Worm (Caenorhabditis elegans) whole organism, young adult: Measurements from ENCODE around the gene sro-1.

ENCODE experiments used
- F37B4.10 ChIP-seq: fragments of 200-800 bp; sonication (Bioruptor generic); IDR thresholded peaks from 2 replicates; pipeline ENCODE4 v1.3.6; 2022; ENCODE audit warnings: missing genetic modification characterization, missing compliant biosample characterization
- F49E8.2 ChIP-seq: sonication (generic microtip); optimal IDR thresholded peaks from 3 replicates; lab custom pipeline; 2017; ENCODE audit warnings: missing genetic modification characterization, mild to moderate bottlenecking, missing compliant biosample characterization, antibody characterized with exemption, moderate library complexity; ENCODE audit not compliant: insufficient read depth
- F55B11.4 ChIP-seq: sonication (generic microtip); optimal IDR thresholded peaks from 2 replicates; lab custom pipeline; 2016; ENCODE audit warnings: missing compliant biosample characterization, missing genetic modification characterization, borderline replicate concordance; ENCODE audit not compliant: insufficient read depth
- K12H6.12 ChIP-seq: fragments of 200-800 bp; sonication (Bioruptor generic); optimal IDR thresholded peaks from 2 replicates; lab custom pipeline; 2018; ENCODE audit warnings: mild to moderate bottlenecking, missing genetic modification characterization, missing compliant biosample characterization
- Y53F4B.3 ChIP-seq: fragments of 200-800 bp; sonication (Bioruptor generic); IDR thresholded peaks from 2 replicates; pipeline ENCODE4 v1.3.6; 2022; ENCODE audit warnings: missing genetic modification reagents, missing genetic modification characterization, missing compliant biosample characterization
- ceh-27 ChIP-seq: fragments of 200-800 bp; sonication (Bioruptor generic); optimal IDR thresholded peaks from 2 replicates; lab custom pipeline; 2018; ENCODE audit warnings: mild to moderate bottlenecking, missing genetic modification characterization, moderate library complexity, missing compliant biosample characterization
- lin-40 ChIP-seq: sonication (generic microtip); optimal IDR thresholded peaks from 2 replicates; lab custom pipeline; 2016; ENCODE audit warnings: missing genetic modification characterization, mild to moderate bottlenecking, missing compliant biosample characterization, missing genotype, missing genetic modification reagents
- nhr-90 ChIP-seq: sonication (generic microtip); optimal IDR thresholded peaks from 2 replicates; lab custom pipeline; 2016; ENCODE audit warnings: missing genotype, mild to moderate bottlenecking, missing genetic modification characterization, missing compliant biosample characterization
- repo-1 ChIP-seq: sonication (generic microtip); optimal IDR thresholded peaks from 2 replicates; lab custom pipeline; 2017; ENCODE audit warnings: mild to moderate bottlenecking, missing genetic modification characterization, missing compliant biosample characterization
- snpc-1.1 ChIP-seq: sonication (generic microtip); optimal IDR thresholded peaks from 2 replicates; lab custom pipeline; 2017; ENCODE audit warnings: missing genetic modification characterization, mild to moderate bottlenecking, missing compliant biosample characterization, antibody characterized with exemption, moderate library complexity, missing genotype, missing genetic modification reagents; ENCODE audit not compliant: insufficient read depth

- no peak for TF ChIP-seq F49E8.2 (tag; lab: Kevin White, UChicago)
- no peak for TF ChIP-seq F55B11.4 (tag; lab: Kevin White, UChicago)
- no peak for TF ChIP-seq K12H6.12 (tag; lab: Kevin White, UChicago)
- no peak for TF ChIP-seq F37B4.10 (GFP tag; lab: Robert Waterston, UW)
- TF ChIP-seq repo-1 (tag; lab: Kevin White, UChicago): no peak
- TF ChIP-seq Y53F4B.3 (GFP tag; lab: Robert Waterston, UW): no peak
- TF ChIP-seq nhr-90 (tag; lab: Kevin White, UChicago): no peak
- TF ChIP-seq ceh-27 (GFP tag; lab: Kevin White, UChicago): no peak
- TF ChIP-seq lin-40 (tag; lab: Kevin White, UChicago): no peak
- TF ChIP-seq snpc-1.1 (tag; lab: Kevin White, UChicago): no peak
These were observed 31.2 kb downstream of the sro-1 start, which contains the start of gene kcc-3 for ce11 chrII:7434182-7434581.
